Worm (Caenorhabditis elegans): ENCODE data around the gene unc-82.

The unc-82 gene

ce11 chrIV:7451345-7451744 is 27.0 kb downstream of the unc-82 start, which contains the start of gene tes-1 (continued):
- no peak for TF ChIP-seq cebp-2 (GFP tag; IDR thresholded peaks at IDR 0.05)
- TF ChIP-seq K11D2.4 (GFP tag; IDR thresholded peaks at IDR 0.05), result no peak
- TF ChIP-seq lag-1 (GFP tag; IDR thresholded peaks at IDR 0.05), result no peak
- no peak for TF ChIP-seq attf-3 (GFP tag; conservative IDR thresholded peaks at IDR 0.05)

ce11 chrIV:7453661-7454159 is 29.4 kb downstream of the unc-82 start:
- TF ChIP-seq lin-54 (GFP tag; optimal IDR thresholded peaks at IDR 0.05) (no peak), sdz-38 (tag; optimal IDR thresholded peaks at IDR 0.05) (no peak), bed-1 (GFP tag; IDR thresholded peaks at IDR 0.05) (no peak), ztf-25 (GFP tag; IDR thresholded peaks at IDR 0.05) (no peak), ccch-3 (GFP tag; optimal IDR thresholded peaks at IDR 0.05) (no peak), fkh-3 (tag; optimal IDR thresholded peaks at IDR 0.05) (no peak), egrh-3 (GFP tag; IDR thresholded peaks at IDR 0.05) (no peak), F49E8.2 (tag; optimal IDR thresholded peaks at IDR 0.05; ENCODE audit: insufficient read depth) (no peak), efl-1 (GFP tag; optimal IDR thresholded peaks at IDR 0.05) (no peak), repo-1 (tag; optimal IDR thresholded peaks at IDR 0.05) (no peak), madf-10 (tag; optimal IDR thresholded peaks at IDR 0.05) (no peak), F22D6.2 (tag; optimal IDR thresholded peaks at IDR 0.05) (no peak), dpl-1 (GFP tag; optimal IDR thresholded peaks at IDR 0.05) (no peak), nfyb-1 (GFP tag; IDR thresholded peaks at IDR 0.05) (no peak), F55B11.4 (tag; optimal IDR thresholded peaks at IDR 0.05; ENCODE audit: borderline replicate concordance, insufficient read depth) (no peak), lin-40 (tag; optimal IDR thresholded peaks at IDR 0.05) (no peak), C06A6.2 (GFP tag; conservative IDR thresholded peaks at IDR 0.05) (no peak), K12H6.12 (tag; optimal IDR thresholded peaks at IDR 0.05) (no peak), attf-6 (GFP tag; IDR thresholded peaks at IDR 0.05) (no peak)

ce11 chrIV:7454890-7455289 is 30.6 kb downstream of the unc-82 start:
- TF ChIP-seq let-526 (GFP tag; IDR thresholded peaks at IDR 0.05), result no peak
- TF ChIP-seq T26A5.8 (tag; optimal IDR thresholded peaks at IDR 0.05), result no peak
- no peak for TF ChIP-seq F33H1.4 (GFP tag; IDR thresholded peaks at IDR 0.05)
- no peak for TF ChIP-seq pbrm-1 (GFP tag; IDR thresholded peaks at IDR 0.05)
- no peak for TF ChIP-seq B0035.1 (tag; optimal IDR thresholded peaks at IDR 0.05)
- TF ChIP-seq nhr-179 (tag; optimal IDR thresholded peaks at IDR 0.05), result no peak
- TF ChIP-seq ekl-4 (GFP tag; IDR thresholded peaks at IDR 0.05), result no peak
- no peak for TF ChIP-seq ama-1 (optimal IDR thresholded peaks at IDR 0.05)
- no peak for TF ChIP-seq ama-1 (GFP tag; optimal IDR thresholded peaks at IDR 0.05)
- no peak for TF ChIP-seq madf-3 (GFP tag; IDR thresholded peaks at IDR 0.05)
- TF ChIP-seq F23B12.7 (tag; optimal IDR thresholded peaks at IDR 0.05; ENCODE audit: insufficient read depth), result no peak

- no peak for TF ChIP-seq bed-2 (GFP tag; IDR thresholded peaks at IDR 0.05)
- no peak for TF ChIP-seq akir-1 (GFP tag; optimal IDR thresholded peaks at IDR 0.05)
- TF ChIP-seq lin-35 (GFP tag; optimal IDR thresholded peaks at IDR 0.05), result no peak
- no peak for TF ChIP-seq F57C9.4 (tag; optimal IDR thresholded peaks at IDR 0.05)
- TF ChIP-seq lin-26 (GFP tag; IDR thresholded peaks at IDR 0.05), result no peak
- no peak for TF ChIP-seq lag-1 (GFP tag; IDR thresholded peaks at IDR 0.05)
Observed at ce11 chrIV:7456225-7456624, 31.9 kb downstream of the unc-82 start, which contains the start of gene F13B6.1. TSS of gene F13B6.1 (plus strand) at chrIV:7456525.

Data from whole organism, young adult.